Fruit fly (Drosophila melanogaster): ENCODE results near the gene loco.

Gene loco

DNA sequence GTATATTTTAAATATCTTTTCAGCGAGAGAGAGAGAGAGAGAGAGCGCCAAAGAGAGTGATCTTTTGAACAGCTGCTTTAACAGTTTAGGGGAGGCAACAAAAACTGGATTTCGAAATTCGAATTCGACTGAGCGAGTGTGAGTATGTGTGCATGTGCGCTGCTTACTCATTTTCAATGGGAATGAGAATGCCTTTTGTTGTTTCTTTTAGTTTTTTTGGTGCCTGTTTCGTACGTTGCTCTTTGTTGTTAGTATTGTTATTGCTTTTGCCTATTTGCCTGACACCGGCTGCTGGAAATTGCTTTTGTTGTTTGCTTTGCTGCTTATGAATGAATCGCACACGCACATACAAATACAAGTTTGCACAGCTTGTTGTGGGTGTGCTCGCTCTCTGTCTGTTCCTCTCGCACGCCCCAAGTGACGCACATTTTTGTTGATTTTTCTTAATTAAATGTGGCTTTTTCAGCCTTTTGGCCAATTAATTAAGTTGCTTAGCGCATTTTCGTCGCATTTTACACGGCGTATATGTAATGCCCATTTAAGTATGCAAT is 12.3 kb downstream of the loco start (continued):
- peak; percentile 13 for TF ChIP-seq CG18011 (GFP tag; optimal IDR thresholded peaks at IDR 0.05)
- TF ChIP-seq vfl (GFP tag; optimal IDR thresholded peaks at IDR 0.05), result no peak
- TF ChIP-seq CG2678 (tag; optimal IDR thresholded peaks at IDR 0.05), result peak; percentile 63
- TF ChIP-seq HmgZ (tag; optimal IDR thresholded peaks at IDR 0.05), result peak; percentile 77
- peak; percentile 18 for TF ChIP-seq Nf-YB (GFP tag; optimal IDR thresholded peaks at IDR 0.05)
- peak; percentile 80 for TF ChIP-seq CG12769 (tag; optimal IDR thresholded peaks at IDR 0.05)
- no peak for TF ChIP-seq lilli (GFP tag; optimal IDR thresholded peaks at IDR 0.05)
- TF ChIP-seq CG33213 (GFP tag; optimal IDR thresholded peaks at IDR 0.05), result peak; percentile 7
- TF ChIP-seq CG9727 (GFP tag; optimal IDR thresholded peaks at IDR 0.05), result peak; percentile 34
- no peak for TF ChIP-seq ssp (GFP tag; IDR thresholded peaks at IDR 0.05)
- TF ChIP-seq Ravus (GFP tag; IDR thresholded peaks at IDR 0.05), result no peak
- no peak for TF ChIP-seq Ets97D (GFP tag; optimal IDR thresholded peaks at IDR 0.05)
- TF ChIP-seq croc (GFP tag; conservative IDR thresholded peaks at IDR 0.05), result no peak
- peak; percentile 39 for TF ChIP-seq CoRest (tag; optimal IDR thresholded peaks at IDR 0.05)
- 0 out of 2 replicates have a peak, but pooled peaks have one; percentile 31 for TF ChIP-seq wdn (GFP tag; IDR thresholded peaks at IDR 0.05)
- peak; percentile 37 for TF ChIP-seq CG17359 (tag; optimal IDR thresholded peaks at IDR 0.05)
- no peak for TF ChIP-seq CG8290 (GFP tag; optimal IDR thresholded peaks at IDR 0.05)
- TF ChIP-seq CG8290 (tag; optimal IDR thresholded peaks at IDR 0.05), result peak in 1 of 2 experiments; percentile 65
- TF ChIP-seq CG4730 (GFP tag; IDR thresholded peaks at IDR 0.05), result no peak
- peak; percentile 0 for TF ChIP-seq Nf-YC (tag; optimal IDR thresholded peaks at IDR 0.05)
- no peak for TF ChIP-seq Gsc (GFP tag; IDR thresholded peaks at IDR 0.05)
- peak; percentile 71 for TF ChIP-seq kni (GFP tag; optimal IDR thresholded peaks at IDR 0.05)
- peak; percentile 11 for TF ChIP-seq CG2116 (GFP tag; optimal IDR thresholded peaks at IDR 0.05)
- no peak for TF ChIP-seq D19B (GFP tag; optimal IDR thresholded peaks at IDR 0.05)
- TF ChIP-seq CG30020 (tag; optimal IDR thresholded peaks at IDR 0.05), result no peak
- TF ChIP-seq CG30403 (GFP tag; optimal IDR thresholded peaks at IDR 0.05), result no peak
- TF ChIP-seq Hmr (GFP tag; optimal IDR thresholded peaks at IDR 0.05), result peak; percentile 79
- no peak for TF ChIP-seq CG2129 (GFP tag; IDR thresholded peaks at IDR 0.05; ENCODE audit: partially characterized antibody)
- no peak for TF ChIP-seq CG10959 (GFP tag; IDR thresholded peaks at IDR 0.05)
- no peak for TF ChIP-seq sc (optimal IDR thresholded peaks at IDR 0.05)
- no peak for TF ChIP-seq sc (GFP tag; optimal IDR thresholded peaks at IDR 0.05)
- TF ChIP-seq so (GFP tag; IDR thresholded peaks at IDR 0.05), result peak; percentile 51; the same call in 1 of the 3 replicates
- peak; percentile 13 for TF ChIP-seq zfh2 (GFP tag; optimal IDR thresholded peaks at IDR 0.05)
- TF ChIP-seq Stat92E (GFP tag; optimal IDR thresholded peaks at IDR 0.05), result no peak
- no peak for TF ChIP-seq CG1832 (GFP tag; optimal IDR thresholded peaks at IDR 0.05)
- TF ChIP-seq amos (GFP tag; IDR thresholded peaks at IDR 0.05; ENCODE audit: partially characterized antibody), result no peak
- peak; percentile 38; the same call in 1 of the 3 replicates for TF ChIP-seq CG34224 (GFP tag; IDR thresholded peaks at IDR 0.05; ENCODE audit: partially characterized antibody)
- peak; percentile 55 for TF ChIP-seq CG18619 (GFP tag; optimal IDR thresholded peaks at IDR 0.05)
- TF ChIP-seq shn (GFP tag; optimal IDR thresholded peaks at IDR 0.05), result peak; percentile 23
- TF ChIP-seq Oaz (GFP tag; IDR thresholded peaks at IDR 0.05), result no peak
- no peak for TF ChIP-seq trem (tag; optimal IDR thresholded peaks at IDR 0.05)
- peak; percentile 83 for TF ChIP-seq CG6765 (GFP tag; optimal IDR thresholded peaks at IDR 0.05)
- TF ChIP-seq CG7928 (GFP tag; optimal IDR thresholded peaks at IDR 0.05), result no peak
- peak; percentile 85 for TF ChIP-seq lab (GFP tag; optimal IDR thresholded peaks at IDR 0.05)
- TF ChIP-seq CG11695 (GFP tag; IDR thresholded peaks at IDR 0.05), result peak; percentile 26; the same call in 1 of the 3 replicates
- TF ChIP-seq sens-2 (GFP tag; IDR thresholded peaks at IDR 0.05), result no peak
- TF ChIP-seq PHDP (tag; optimal IDR thresholded peaks at IDR 0.05), result peak; percentile 57
- TF ChIP-seq zen2 (GFP tag; IDR thresholded peaks at IDR 0.05; ENCODE audit: partially characterized antibody), result no peak
- TF ChIP-seq CG2889 (GFP tag; IDR thresholded peaks at IDR 0.05), result no peak
- TF ChIP-seq CG6254 (GFP tag; optimal IDR thresholded peaks at IDR 0.05), result no peak
